Worm (Caenorhabditis elegans): ENCODE results near the gene C03G6.21.
"Not testable (repeated sequence)": the region's sequence is repeated elsewhere in the genome, so short reads cannot be mapped to it uniquely, and the experiment has no call there.

C03G6.21 gene

ce11 chrV:7341942-7342341 is 14.6 kb downstream of the C03G6.21 start, which contains the start of the genes nhr-263 and nhr-148:
Gene nhr-263 (minus strand): TSS chrV:7342042.
Gene nhr-148 (plus strand): TSS chrV:7342156.
- TF ChIP-seq ZK546.5 (tag; optimal IDR thresholded peaks at IDR 0.05), result no peak
- TF ChIP-seq sma-9 (GFP tag; optimal IDR thresholded peaks at IDR 0.05), result peak; percentile 37
- TF ChIP-seq sma-9 (tag; optimal IDR thresholded peaks at IDR 0.05), result no peak

- no peak for TF ChIP-seq sma-9 (GFP tag; optimal IDR thresholded peaks at IDR 0.05)
- TF ChIP-seq sma-9 (tag; optimal IDR thresholded peaks at IDR 0.05), result no peak
- no peak for TF ChIP-seq mab-5 (tag; optimal IDR thresholded peaks at IDR 0.05)
These were observed 16.8 kb downstream of the C03G6.21 start, which contains the start of gene srh-187 for ce11 chrV:7339831-7340230. Gene srh-187 (minus strand): TSS chrV:7339931.

ce11 chrV:7337218-7337617 is 19.4 kb downstream of the C03G6.21 start, which contains the start of gene F10G2.7:
Gene F10G2.7 (minus strand): TSS chrV:7337318.
- TF ChIP-seq mab-5, gmeb-1, unc-39 (tag; optimal IDR thresholded peaks at IDR 0.05): not testable (repeated sequence)

- TF ChIP-seq lsy-2 (tag; optimal IDR thresholded peaks at IDR 0.05) (no peak), F13H6.1 (tag; optimal IDR thresholded peaks at IDR 0.05) (no peak), unc-39 (tag; optimal IDR thresholded peaks at IDR 0.05) (no peak), alr-1 (tag; optimal IDR thresholded peaks at IDR 0.05) (no peak), mab-5 (tag; optimal IDR thresholded peaks at IDR 0.05) (no peak), elt-1 (tag; optimal IDR thresholded peaks at IDR 0.05) (no peak), gmeb-1 (tag; optimal IDR thresholded peaks at IDR 0.05) (no peak), lin-11 (tag; optimal IDR thresholded peaks at IDR 0.05) (no peak), unc-62 (GFP tag; optimal IDR thresholded peaks at IDR 0.05) (no peak), elt-3 (tag; optimal IDR thresholded peaks at IDR 0.05) (no peak), sma-3 (GFP tag; optimal IDR thresholded peaks at IDR 0.05) (no peak), ceh-82 (tag; optimal IDR thresholded peaks at IDR 0.05) (no peak), skn-1 (tag; optimal IDR thresholded peaks at IDR 0.05) (no peak), lin-13 (GFP tag; optimal IDR thresholded peaks at IDR 0.05) (no peak), nhr-12 (tag; optimal IDR thresholded peaks at IDR 0.05) (no peak), nhr-237 (tag; optimal IDR thresholded peaks at IDR 0.05) (no peak), Y55F3AM.14 (GFP tag; optimal IDR thresholded peaks at IDR 0.05) (no peak), nhr-25 (tag; optimal IDR thresholded peaks at IDR 0.05) (no peak), nhr-23 (tag; optimal IDR thresholded peaks at IDR 0.05) (no peak)
These were observed 24.3 kb downstream of the C03G6.21 start, which contains the start of gene F10G2.1 for ce11 chrV:7332253-7332652. Gene F10G2.1 (plus strand): TSS chrV:7332553.

ce11 chrV:7330868-7331267 is 25.7 kb downstream of the C03G6.21 start, which contains the start of gene F10G2.2:
Gene F10G2.2 (plus strand): TSS chrV:7331168.
- TF ChIP-seq ztf-1 (GFP tag; conservative IDR thresholded peaks at IDR 0.05), result no peak
- TF ChIP-seq ama-1 (optimal IDR thresholded peaks at IDR 0.05), result no peak
- no peak for TF ChIP-seq alr-1 (tag; optimal IDR thresholded peaks at IDR 0.05)
- TF ChIP-seq blmp-1 (tag; optimal IDR thresholded peaks at IDR 0.05; ENCODE audit: insufficient read depth), result no peak
- no peak for TF ChIP-seq lin-39 (tag; optimal IDR thresholded peaks at IDR 0.05)
- no peak for TF ChIP-seq elt-3 (tag; optimal IDR thresholded peaks at IDR 0.05)
- no peak for TF ChIP-seq fos-1 (tag; optimal IDR thresholded peaks at IDR 0.05)
- no peak for TF ChIP-seq ceh-16 (tag; optimal IDR thresholded peaks at IDR 0.05)
- TF ChIP-seq lsy-2 (tag; optimal IDR thresholded peaks at IDR 0.05), result no peak
- TF ChIP-seq nhr-21 (tag; optimal IDR thresholded peaks at IDR 0.05), result no peak
- TF ChIP-seq F13H6.1 (tag; optimal IDR thresholded peaks at IDR 0.05), result no peak
- no peak for TF ChIP-seq mab-5 (tag; optimal IDR thresholded peaks at IDR 0.05)
- TF ChIP-seq nhr-23 (tag; optimal IDR thresholded peaks at IDR 0.05), result no peak
- no peak for TF ChIP-seq nhr-25 (tag; optimal IDR thresholded peaks at IDR 0.05)
- TF ChIP-seq snpc-4 (tag; optimal IDR thresholded peaks at IDR 0.05), result no peak

- TF ChIP-seq peb-1 (tag; optimal IDR thresholded peaks at IDR 0.05) (no peak), lin-11 (tag; optimal IDR thresholded peaks at IDR 0.05) (no peak)
These were observed 28.5 kb downstream of the C03G6.21 start, which contains the start of gene clec-7 for ce11 chrV:7328092-7328491. Gene clec-7 (plus strand): TSS chrV:7328392.

Measured in whole organism, L2 larva.